Fruit fly (Drosophila melanogaster) Kc167 (cell line): ENCODE measurements around the gene Naa60.

ENCODE experiments used
- psq ChIP-seq: fragments of >200 bp; optimal IDR thresholded peaks from 2 replicates; lab custom pipeline; 2017; ENCODE audit warnings: missing external identifiers
- ttk ChIP-seq: sonication (Bioruptor generic); optimal IDR thresholded peaks from 2 replicates; lab custom pipeline; 2017; ENCODE audit warnings: missing external identifiers

dm6 chr3L:9739629-9740028 lies 12.9 kb downstream of the Naa60 start:
- TF ChIP-seq ttk (lab: Kevin White, UChicago) (no peak), psq (lab: Kevin White, UChicago) (no peak)
